Fruit fly (Drosophila melanogaster) whole organism, embryonic: ENCODE results near the gene SrpRbeta.
A peak's percentile ranks its signal among the peaks of the same experiment; 100 is the strongest.

Source experiments
- ATbp ChIP-seq: fragments of 200-800 bp; sonication (Bioruptor generic); optimal IDR thresholded peaks from 2 replicates; lab custom pipeline; 2017; ENCODE audit warnings: missing biosample characterization, mild to moderate bottlenecking, missing genetic modification characterization, missing genetic modification reagents
- CG11085 ChIP-seq: fragments of 200-800 bp; sonication (Bioruptor generic); IDR thresholded peaks from 2 replicates; pipeline ENCODE4 v1.3.6; 2022; ENCODE audit warnings: missing biosample characterization, missing genetic modification characterization
- CG11247 ChIP-seq: fragments of 200-800 bp; sonication (Bioruptor generic); IDR thresholded peaks from 2 replicates; pipeline ENCODE4 v1.3.6; 2022; ENCODE audit warnings: missing biosample characterization, missing genetic modification characterization
- CG12219 ChIP-seq: fragments of 200-800 bp; sonication (Bioruptor generic); optimal IDR thresholded peaks from 3 replicates; lab custom pipeline; 2018; ENCODE audit warnings: missing biosample characterization, mild to moderate bottlenecking, missing genetic modification characterization
- CG12942 ChIP-seq: fragments of 200-800 bp; sonication (Bioruptor generic); optimal IDR thresholded peaks from 3 replicates; lab custom pipeline; 2016; ENCODE audit warnings: missing biosample characterization, missing genetic modification characterization
- CG14710 ChIP-seq: fragments of 200-800 bp; sonication (Bioruptor generic); optimal IDR thresholded peaks from 3 replicates; lab custom pipeline; 2019; ENCODE audit warnings: missing biosample characterization, mild to moderate bottlenecking, missing genetic modification characterization, moderate library complexity
- CG15011 ChIP-seq: fragments of 200-800 bp; sonication (Bioruptor generic); optimal IDR thresholded peaks from 3 replicates; lab custom pipeline; 2018; ENCODE audit warnings: missing biosample characterization, mild to moderate bottlenecking, missing genetic modification characterization
- CG1603 ChIP-seq: fragments of 200-800 bp; sonication (Bioruptor generic); optimal IDR thresholded peaks from 2 replicates; lab custom pipeline; 2019; ENCODE audit warnings: missing biosample characterization, mild to moderate bottlenecking, missing genetic modification characterization, moderate library complexity
- CG16863 ChIP-seq: fragments of 200-800 bp; sonication (Bioruptor generic); optimal IDR thresholded peaks from 3 replicates; lab custom pipeline; 2016; ENCODE audit warnings: missing biosample characterization, missing genetic modification characterization
- CG17385 ChIP-seq: fragments of 200-800 bp; sonication (Bioruptor generic); optimal IDR thresholded peaks from 3 replicates; lab custom pipeline; 2018; ENCODE audit warnings: missing biosample characterization, mild to moderate bottlenecking, missing genetic modification characterization
- CG2116 ChIP-seq: fragments of 200-800 bp; sonication (Bioruptor generic); optimal IDR thresholded peaks from 3 replicates; lab custom pipeline; 2018; ENCODE audit warnings: missing biosample characterization, mild to moderate bottlenecking, missing genetic modification characterization
- CG2712 ChIP-seq: fragments of 200-800 bp; optimal IDR thresholded peaks from 3 replicates; lab custom pipeline; 2019; ENCODE audit warnings: missing biosample characterization, mild to moderate bottlenecking, missing genetic modification characterization, moderate library complexity
- CG30020 ChIP-seq: fragments of 200-800 bp; optimal IDR thresholded peaks from 2 replicates; lab custom pipeline; 2019; ENCODE audit warnings: missing biosample characterization, mild to moderate bottlenecking, missing genetic modification characterization, moderate library complexity
- CG3163 ChIP-seq: fragments of 200-800 bp; sonication (Bioruptor generic); optimal IDR thresholded peaks from 3 replicates; lab custom pipeline; 2016; ENCODE audit warnings: missing biosample characterization, missing genetic modification characterization
- CG32767 ChIP-seq: fragments of 200-800 bp; sonication (Bioruptor generic); IDR thresholded peaks from 2 replicates; pipeline ENCODE4 v1.3.6; 2022; ENCODE audit warnings: missing biosample characterization, missing genetic modification characterization
- CG3726 ChIP-seq: fragments of 200-800 bp; sonication (Bioruptor generic); IDR thresholded peaks from 3 replicates; pipeline ENCODE4, ENCODE4 v1.3.6; 2022; ENCODE audit warnings: missing biosample characterization, missing genetic modification characterization
- CG3995 ChIP-seq: fragments of 200-800 bp; sonication (Bioruptor generic); optimal IDR thresholded peaks from 3 replicates; lab custom pipeline; 2016; ENCODE audit warnings: missing biosample characterization, missing genetic modification characterization
- CG5245 ChIP-seq: fragments of 200-800 bp; sonication (Bioruptor generic); optimal IDR thresholded peaks from 3 replicates; lab custom pipeline; 2016; ENCODE audit warnings: missing biosample characterization, missing genetic modification characterization
- CG6272 ChIP-seq: fragments of 200-800 bp; sonication (Bioruptor generic); IDR thresholded peaks from 2 replicates; pipeline ENCODE4 v1.3.6; 2022; ENCODE audit warnings: missing biosample characterization, missing genetic modification characterization
- CG7271 ChIP-seq: fragments of 200-800 bp; sonication (Bioruptor generic); optimal IDR thresholded peaks from 2 replicates; lab custom pipeline; 2018; ENCODE audit warnings: missing biosample characterization, mild to moderate bottlenecking, missing genetic modification characterization, moderate library complexity
- CG8924 ChIP-seq: fragments of 200-800 bp; optimal IDR thresholded peaks from 3 replicates; lab custom pipeline; 2019; ENCODE audit warnings: missing biosample characterization, mild to moderate bottlenecking, missing genetic modification characterization, moderate library complexity
- Chrac-16 ChIP-seq: fragments of 200-800 bp; sonication (Bioruptor generic); optimal IDR thresholded peaks from 3 replicates; lab custom pipeline; 2016; ENCODE audit warnings: missing biosample characterization, missing genetic modification characterization
- Dip3 ChIP-seq: fragments of 200-800 bp; sonication (Bioruptor generic); optimal IDR thresholded peaks from 3 replicates; lab custom pipeline; 2016; ENCODE audit warnings: missing biosample characterization, missing genetic modification characterization
- Eip74EF ChIP-seq, 2 experiments: fragments of 200-800 bp in 1 of 2; fragments of >200 bp in 1 of 2; sonication (Bioruptor generic) in 1 of 2; optimal IDR thresholded peaks; 2 replicates each; lab custom pipeline; 2017 to 2019; ENCODE audit warnings: missing biosample characterization in 2 of 2, missing genetic modification characterization in 2 of 2, mild to moderate bottlenecking in 1 of 2, moderate library complexity in 1 of 2
- H2.0 ChIP-seq: fragments of 200-800 bp; sonication (Bioruptor generic); IDR thresholded peaks from 2 replicates; pipeline ENCODE4 v1.3.6; 2022; ENCODE audit warnings: missing biosample characterization, missing genetic modification characterization
- Hand ChIP-seq: fragments of 200-800 bp; sonication (Bioruptor generic); optimal IDR thresholded peaks from 2 replicates; lab custom pipeline; 2017; ENCODE audit warnings: mild to moderate bottlenecking, missing biosample characterization, missing genetic modification reagents, missing genetic modification characterization
- Hr51 ChIP-seq, 2 experiments: fragments of 200-800 bp; sonication (Bioruptor generic); optimal IDR thresholded peaks; 2 replicates in 1 of 2; 3 replicates in 1 of 2; lab custom pipeline; 2016 to 2018; ENCODE audit warnings: missing biosample characterization in 2 of 2, missing genetic modification characterization in 2 of 2, mild to moderate bottlenecking in 1 of 2, moderate library complexity in 1 of 2
- Jarid2 ChIP-seq: fragments of 200-800 bp; sonication (Bioruptor generic); optimal IDR thresholded peaks from 3 replicates; lab custom pipeline; 2017; ENCODE audit warnings: mild to moderate bottlenecking, missing biosample characterization, missing genetic modification reagents, missing genetic modification characterization
- Stat92E ChIP-seq, 3 experiments: fragments of >200 bp in 2 of 3; fragments of 200-800 bp in 1 of 3; sonication (Bioruptor generic) in 1 of 3; optimal IDR thresholded peaks; 2 replicates each; lab custom pipeline; 2017 to 2019; ENCODE audit warnings: missing biosample characterization in 3 of 3, missing genetic modification characterization in 3 of 3, mild to moderate bottlenecking in 1 of 3, moderate library complexity in 1 of 3
- btn ChIP-seq: fragments of 200-800 bp; sonication (Bioruptor generic); optimal IDR thresholded peaks from 2 replicates; lab custom pipeline; 2016; ENCODE audit warnings: missing biosample characterization, missing genetic modification characterization
- chinmo ChIP-seq: fragments of 200-800 bp; sonication (Bioruptor generic); IDR thresholded peaks from 4 replicates; pipeline ENCODE4 v1.3.6; 2022; ENCODE audit warnings: missing biosample characterization, missing genetic modification characterization; ENCODE audit not compliant: partially characterized antibody
- crc ChIP-seq: fragments of 200-800 bp; sonication (Bioruptor generic); optimal IDR thresholded peaks from 2 replicates; lab custom pipeline; 2016; ENCODE audit warnings: missing biosample characterization, missing genetic modification characterization
- dmrt99B ChIP-seq: fragments of 200-800 bp; sonication (Bioruptor generic); optimal IDR thresholded peaks from 2 replicates; lab custom pipeline; 2018; ENCODE audit warnings: missing biosample characterization, mild to moderate bottlenecking, missing genetic modification characterization, moderate library complexity
- dysf ChIP-seq: fragments of 200-800 bp; sonication (Bioruptor generic); IDR thresholded peaks from 3 replicates; pipeline ENCODE4 v1.3.6; 2022; ENCODE audit warnings: missing biosample characterization, missing genetic modification characterization
- fu2 ChIP-seq: fragments of 200-800 bp; sonication (Bioruptor generic); optimal IDR thresholded peaks from 2 replicates; lab custom pipeline; 2016; ENCODE audit warnings: missing biosample characterization, missing genetic modification characterization
- gem ChIP-seq: fragments of 200-800 bp; sonication (Bioruptor generic); optimal IDR thresholded peaks from 2 replicates; lab custom pipeline; 2019; ENCODE audit warnings: missing biosample characterization, mild to moderate bottlenecking, missing genetic modification characterization, moderate library complexity
- jumu ChIP-seq: fragments of 200-800 bp; sonication (Bioruptor generic); optimal IDR thresholded peaks from 3 replicates; lab custom pipeline; 2016; ENCODE audit warnings: missing biosample characterization, missing genetic modification characterization
- kni ChIP-seq: fragments of 200-800 bp; sonication (Bioruptor generic); optimal IDR thresholded peaks from 3 replicates; lab custom pipeline; 2017; ENCODE audit warnings: mild to moderate bottlenecking, missing biosample characterization, missing genetic modification reagents, missing genetic modification characterization
- luna ChIP-seq: fragments of 200-800 bp; sonication (Bioruptor generic); optimal IDR thresholded peaks from 2 replicates; lab custom pipeline; 2016; ENCODE audit warnings: missing biosample characterization, missing genetic modification characterization
- pan ChIP-seq, 4 experiments: fragments of >200 bp in 3 of 4; fragments of 200-800 bp in 1 of 4; sonication (Bioruptor generic) in 1 of 4; optimal IDR thresholded peaks in 3 of 4; IDR thresholded peaks in 1 of 4; 2 replicates each; pipeline versions ENCODE4 v1.3.6 to Lab custom; 2017 to 2022; ENCODE audit warnings: missing biosample characterization in 2 of 4, missing genetic modification characterization in 2 of 4, mixed read lengths in 1 of 4
- pita ChIP-seq: fragments of 200-800 bp; sonication (Bioruptor generic); optimal IDR thresholded peaks from 2 replicates; lab custom pipeline; 2017; ENCODE audit warnings: missing biosample characterization, mild to moderate bottlenecking, missing genetic modification characterization
- pros ChIP-seq: fragments of 200-800 bp; sonication (Bioruptor generic); optimal IDR thresholded peaks from 3 replicates; lab custom pipeline; 2019; ENCODE audit warnings: missing biosample characterization, mild to moderate bottlenecking, missing genetic modification characterization, moderate library complexity
- sens-2 ChIP-seq: fragments of 200-800 bp; sonication (Bioruptor generic); IDR thresholded peaks from 2 replicates; pipeline ENCODE4 v1.3.6; 2022; ENCODE audit warnings: missing biosample characterization, missing genetic modification characterization
- sisA ChIP-seq: fragments of 200-800 bp; sonication (Bioruptor generic); IDR thresholded peaks from 2 replicates; pipeline ENCODE4 v1.3.6; 2022; ENCODE audit warnings: missing biosample characterization, missing genetic modification characterization
- slp2 ChIP-seq: fragments of 200-800 bp; sonication (Bioruptor generic); optimal IDR thresholded peaks from 2 replicates; lab custom pipeline; 2016; ENCODE audit warnings: missing biosample characterization, missing genetic modification characterization
- stwl ChIP-seq: fragments of 200-800 bp; sonication (Bioruptor generic); optimal IDR thresholded peaks from 3 replicates; lab custom pipeline; 2018; ENCODE audit warnings: missing biosample characterization, mild to moderate bottlenecking, missing genetic modification characterization, moderate library complexity
- tup ChIP-seq: fragments of 200-800 bp; sonication (Bioruptor generic); optimal IDR thresholded peaks from 2 replicates; lab custom pipeline; 2016; ENCODE audit warnings: missing biosample characterization, mild to moderate bottlenecking, missing genetic modification characterization, moderate library complexity
- vfl ChIP-seq: fragments of 200-800 bp; sonication (Bioruptor generic); optimal IDR thresholded peaks from 2 replicates; lab custom pipeline; 2016; ENCODE audit warnings: missing biosample characterization, missing genetic modification characterization
- vnd ChIP-seq: fragments of 200-800 bp; sonication (Bioruptor generic); IDR thresholded peaks from 3 replicates; pipeline ENCODE4 v1.3.6; 2022; ENCODE audit warnings: missing biosample characterization, missing genetic modification characterization; ENCODE audit not compliant: partially characterized antibody
- zfh2 ChIP-seq: fragments of 200-800 bp; sonication (Bioruptor generic); optimal IDR thresholded peaks from 2 replicates; lab custom pipeline; 2016; ENCODE audit warnings: missing biosample characterization, missing genetic modification characterization

Gene SrpRbeta

dm6 chr3L:8765493-8765892 is 45.5 kb upstream of the SrpRbeta start (continued):
- TF ChIP-seq Hr51 (GFP tag; optimal IDR thresholded peaks at IDR 0.05; lab: Kevin White, UChicago) (no peak), slp2 (GFP tag; lab: Kevin White, UChicago) (no peak), CG3726 (GFP tag; lab: Robert Waterston, UW) (peak; percentile 7; the same call in 1 of the 3 replicates), CG11085 (peak; percentile 11; the same call in 1 of the 2 replicates), CG3995 (GFP tag; lab: Kevin White, UChicago) (no peak), CG2712 (tag; lab: Kevin White, UChicago) (no peak), CG32767 (GFP tag; lab: Robert Waterston, UW) (no peak; the same call in 1 of the 2 replicates), pan (optimal IDR thresholded peaks at IDR 0.05; lab: Kevin White, UChicago) (no peak), pan (GFP tag; optimal IDR thresholded peaks at IDR 0.05 in 1 of 2, IDR thresholded peaks at IDR 0.05 in 1 of 2) (peak in 1 of 2 experiments; percentile 35), gem (tag; lab: Kevin White, UChicago) (no peak), Dip3 (GFP tag; lab: Kevin White, UChicago) (no peak), CG15011 (GFP tag; lab: Kevin White, UChicago) (no peak), pros (GFP tag; lab: Kevin White, UChicago) (no peak), CG11247 (peak; percentile 35), CG14710 (peak; percentile 37), luna (GFP tag; lab: Kevin White, UChicago) (no peak), Hand (no peak), dmrt99B (no peak), Jarid2 (no peak), CG12219 (GFP tag; lab: Kevin White, UChicago) (no peak), vnd (no peak), sens-2 (peak; percentile 64), vfl (GFP tag; lab: Kevin White, UChicago) (no peak), CG3163 (GFP tag; lab: Kevin White, UChicago) (no peak), crc (GFP tag; lab: Kevin White, UChicago) (no peak), Stat92E (GFP tag; optimal IDR thresholded peaks at IDR 0.05; lab: Kevin White, UChicago) (no peak), ATbp (no peak), Eip74EF (GFP tag; optimal IDR thresholded peaks at IDR 0.05; lab: Kevin White, UChicago) (no peak), CG12942 (GFP tag; lab: Kevin White, UChicago) (no peak), dysf (GFP tag; lab: Robert Waterston, UW) (no peak; the same call in 2 of the 3 replicates), pita (no peak), CG8924 (tag; lab: Kevin White, UChicago) (no peak), tup (GFP tag; lab: Kevin White, UChicago) (no peak), fu2 (GFP tag; lab: Kevin White, UChicago) (no peak), CG6272 (GFP tag; lab: Robert Waterston, UW) (no peak; the same call in 1 of the 2 replicates), chinmo (GFP tag; lab: Robert Waterston, UW) (no peak), kni (no peak), CG17385 (GFP tag; lab: Kevin White, UChicago) (no peak), btn (no peak), H2.0 (peak; percentile 74), zfh2 (GFP tag; lab: Kevin White, UChicago) (no peak), CG1603 (no peak), CG30020 (tag; lab: Kevin White, UChicago) (no peak), jumu (no peak), stwl (tag; lab: Kevin White, UChicago) (peak; percentile 20), CG7271 (tag; lab: Kevin White, UChicago) (no peak), CG16863 (GFP tag; lab: Kevin White, UChicago) (no peak), sisA (GFP tag; lab: Robert Waterston, UW) (peak; percentile 21; the same call in 1 of the 2 replicates), CG2116 (GFP tag; lab: Kevin White, UChicago) (no peak), Chrac-16 (GFP tag; lab: Kevin White, UChicago) (no peak), CG5245 (GFP tag; lab: Kevin White, UChicago) (no peak)
